Worm (Caenorhabditis elegans) whole organism, late embryonic: ENCODE measurements around the gene del-10.

Source experiments
- ama-1 ChIP-seq: fragments of 150-350 bp; optimal IDR thresholded peaks from 2 replicates; lab custom pipeline; 2014
- ets-4 ChIP-seq: sonication (generic microtip); optimal IDR thresholded peaks from 2 replicates; lab custom pipeline; 2016; ENCODE audit warnings: missing genetic modification characterization, missing compliant biosample characterization
- fkh-6 ChIP-seq: sonication (generic microtip); optimal IDR thresholded peaks from 2 replicates; lab custom pipeline; 2016; ENCODE audit warnings: missing genetic modification characterization, missing compliant biosample characterization
- hlh-30 ChIP-seq: sonication (generic microtip); optimal IDR thresholded peaks from 2 replicates; lab custom pipeline; 2017; ENCODE audit warnings: antibody characterized with exemption, missing genetic modification characterization, missing compliant biosample characterization; ENCODE audit not compliant: insufficient read depth
- mec-3 ChIP-seq: sonication (generic microtip); optimal IDR thresholded peaks from 2 replicates; lab custom pipeline; 2016; ENCODE audit warnings: borderline replicate concordance, missing genetic modification characterization, missing compliant biosample characterization
- nhr-11 ChIP-seq: fragments of 150-350 bp; optimal IDR thresholded peaks from 2 replicates; lab custom pipeline; 2014; ENCODE audit warnings: missing biosample characterization, missing genetic modification characterization
- npax-4 ChIP-seq: sonication (generic microtip); optimal IDR thresholded peaks from 2 replicates; lab custom pipeline; 2016; ENCODE audit warnings: missing genetic modification characterization, missing compliant biosample characterization
- syd-9 ChIP-seq: sonication (generic microtip); optimal IDR thresholded peaks from 2 replicates; lab custom pipeline; 2016; ENCODE audit warnings: mild to moderate bottlenecking, missing genetic modification characterization, moderate library complexity, missing compliant biosample characterization
- unc-86 ChIP-seq: sonication (generic microtip); optimal IDR thresholded peaks from 2 replicates; lab custom pipeline; 2016; ENCODE audit warnings: missing genetic modification characterization, missing compliant biosample characterization

- TF ChIP-seq ets-4 (no peak), fkh-6 (tag; lab: Kevin White, UChicago) (no peak), mec-3 (no peak), hlh-30 (no peak), ama-1 (lab: Kevin White, UChicago) (no peak), nhr-11 (tag; lab: Kevin White, UChicago) (no peak), npax-4 (tag; lab: Kevin White, UChicago) (no peak), syd-9 (tag; lab: Kevin White, UChicago) (no peak), unc-86 (tag; lab: Kevin White, UChicago) (no peak)
Observed at ce11 chrII:6482102-6482501, at the start of gene del-10.
